Fruit fly (Drosophila melanogaster) whole organism, embryonic: ENCODE measurements around the gene RhoGAP1A.

Experiments
- BtbVII ChIP-seq: fragments of 200-800 bp; sonication (Bioruptor generic); optimal IDR thresholded peaks from 3 replicates; lab custom pipeline; 2017; ENCODE audit warnings: missing biosample characterization, mild to moderate bottlenecking, missing genetic modification characterization
- CG10209 ChIP-seq: fragments of 200-800 bp; sonication (Bioruptor generic); optimal IDR thresholded peaks from 3 replicates; lab custom pipeline; 2017; ENCODE audit warnings: missing biosample characterization, mild to moderate bottlenecking, missing genetic modification characterization, missing genetic modification reagents
- CG10431 ChIP-seq: fragments of 200-800 bp; sonication (Bioruptor generic); optimal IDR thresholded peaks from 3 replicates; lab custom pipeline; 2018; ENCODE audit warnings: missing biosample characterization, mild to moderate bottlenecking, missing genetic modification characterization
- CG10654 ChIP-seq: fragments of 200-800 bp; sonication (Bioruptor generic); optimal IDR thresholded peaks from 2 replicates; lab custom pipeline; 2016; ENCODE audit warnings: missing biosample characterization, missing genetic modification characterization
- CG12071 ChIP-seq: fragments of 200-800 bp; sonication (Bioruptor generic); optimal IDR thresholded peaks from 3 replicates; lab custom pipeline; 2018; ENCODE audit warnings: missing biosample characterization, mild to moderate bottlenecking, missing genetic modification characterization
- CG12219 ChIP-seq: fragments of 200-800 bp; sonication (Bioruptor generic); optimal IDR thresholded peaks from 3 replicates; lab custom pipeline; 2018; ENCODE audit warnings: missing biosample characterization, mild to moderate bottlenecking, missing genetic modification characterization
- CG12299 ChIP-seq: fragments of 200-800 bp; sonication (Bioruptor generic); optimal IDR thresholded peaks from 2 replicates; lab custom pipeline; 2018; ENCODE audit warnings: missing biosample characterization, mild to moderate bottlenecking, missing genetic modification characterization
- CG17385 ChIP-seq: fragments of 200-800 bp; sonication (Bioruptor generic); optimal IDR thresholded peaks from 3 replicates; lab custom pipeline; 2018; ENCODE audit warnings: missing biosample characterization, mild to moderate bottlenecking, missing genetic modification characterization
- CG17912 ChIP-seq: fragments of 200-800 bp; sonication (Bioruptor generic); optimal IDR thresholded peaks from 2 replicates; lab custom pipeline; 2018; ENCODE audit warnings: missing biosample characterization, mild to moderate bottlenecking, missing genetic modification characterization
- CG18764 ChIP-seq: fragments of 200-800 bp; sonication (Bioruptor generic); optimal IDR thresholded peaks from 3 replicates; lab custom pipeline; 2016; ENCODE audit warnings: missing biosample characterization, missing genetic modification characterization
- CG32532 ChIP-seq: fragments of 200-800 bp; sonication (Bioruptor generic); IDR thresholded peaks from 2 replicates; pipeline ENCODE4 v1.3.6; 2022; ENCODE audit warnings: missing biosample characterization, missing genetic modification characterization
- CG32767 ChIP-seq: fragments of 200-800 bp; sonication (Bioruptor generic); IDR thresholded peaks from 2 replicates; pipeline ENCODE4 v1.3.6; 2022; ENCODE audit warnings: missing biosample characterization, missing genetic modification characterization
- CG34224 ChIP-seq: fragments of 200-800 bp; sonication (Bioruptor generic); IDR thresholded peaks from 3 replicates; pipeline ENCODE4 v1.3.6; 2022; ENCODE audit warnings: missing biosample characterization, missing genetic modification characterization; ENCODE audit not compliant: partially characterized antibody
- CG3726 ChIP-seq: fragments of 200-800 bp; sonication (Bioruptor generic); IDR thresholded peaks from 3 replicates; pipeline ENCODE4, ENCODE4 v1.3.6; 2022; ENCODE audit warnings: missing biosample characterization, missing genetic modification characterization
- CG42726 ChIP-seq: fragments of 200-800 bp; sonication (Bioruptor generic); IDR thresholded peaks from 2 replicates; pipeline ENCODE4 v1.3.6; 2022; ENCODE audit warnings: missing biosample characterization, missing genetic modification characterization; ENCODE audit not compliant: partially characterized antibody
- CG4360 ChIP-seq: fragments of 200-800 bp; sonication (Bioruptor generic); IDR thresholded peaks from 2 replicates; pipeline ENCODE4 v1.3.6; 2022; ENCODE audit warnings: missing biosample characterization, missing genetic modification characterization
- CG4854 ChIP-seq: fragments of 200-800 bp; sonication (Bioruptor generic); optimal IDR thresholded peaks from 2 replicates; lab custom pipeline; 2016; ENCODE audit warnings: missing biosample characterization, missing genetic modification characterization, inconsistent platforms
- CG6654 ChIP-seq: fragments of 200-800 bp; sonication (Bioruptor generic); optimal IDR thresholded peaks from 2 replicates; lab custom pipeline; 2017; ENCODE audit warnings: missing biosample characterization, mild to moderate bottlenecking, missing genetic modification characterization
- CG7745 ChIP-seq: fragments of 200-800 bp; sonication (Bioruptor generic); optimal IDR thresholded peaks from 2 replicates; lab custom pipeline; 2018; ENCODE audit warnings: missing biosample characterization, mild to moderate bottlenecking, missing genetic modification characterization, moderate library complexity
- CHES-1-like ChIP-seq: fragments of 200-800 bp; sonication (Bioruptor generic); optimal IDR thresholded peaks from 2 replicates; lab custom pipeline; 2016; ENCODE audit warnings: missing biosample characterization, missing genetic modification characterization
- Camta ChIP-seq: fragments of 200-800 bp; sonication (Bioruptor generic); optimal IDR thresholded peaks from 2 replicates; lab custom pipeline; 2016; ENCODE audit warnings: missing biosample characterization, missing genetic modification characterization
- CrebB ChIP-seq: fragments of 200-800 bp; sonication (Bioruptor generic); optimal IDR thresholded peaks from 3 replicates; lab custom pipeline; 2018; ENCODE audit warnings: missing biosample characterization, mild to moderate bottlenecking, missing genetic modification characterization
- D ChIP-seq, 2 experiments: fragments of 200-800 bp in 1 of 2; fragments of >200 bp in 1 of 2; sonication (Bioruptor generic) in 1 of 2; optimal IDR thresholded peaks; 2 replicates in 1 of 2; 3 replicates in 1 of 2; lab custom pipeline; 2017; ENCODE audit warnings: mild to moderate bottlenecking in 1 of 2, missing biosample characterization in 1 of 2, missing genetic modification characterization in 1 of 2, missing genetic modification reagents in 1 of 2
- Dip2 ChIP-seq: fragments of 200-800 bp; sonication (Bioruptor generic); IDR thresholded peaks from 2 replicates; pipeline ENCODE4 v1.3.6; 2022; ENCODE audit warnings: missing biosample characterization, missing genetic modification characterization
- Dref ChIP-seq: fragments of 200-800 bp; sonication (Bioruptor generic); IDR thresholded peaks from 2 replicates; pipeline ENCODE4 v1.3.6; 2022; ENCODE audit warnings: missing biosample characterization, missing genetic modification characterization
- ERR ChIP-seq: fragments of 200-800 bp; sonication (Bioruptor generic); optimal IDR thresholded peaks from 2 replicates; lab custom pipeline; 2016; ENCODE audit warnings: missing biosample characterization, missing genetic modification characterization
- Fer3 ChIP-seq: fragments of 200-800 bp; sonication (Bioruptor generic); optimal IDR thresholded peaks from 2 replicates; lab custom pipeline; 2018; ENCODE audit warnings: missing biosample characterization, mild to moderate bottlenecking, missing genetic modification characterization, moderate library complexity
- Hr39 ChIP-seq: fragments of >200 bp; optimal IDR thresholded peaks from 2 replicates; lab custom pipeline; 2017
- MBD-R2 ChIP-seq: fragments of 200-800 bp; sonication (Bioruptor generic); IDR thresholded peaks from 2 replicates; pipeline ENCODE4 v1.3.6; 2022; ENCODE audit warnings: missing biosample characterization, missing genetic modification characterization
- Max ChIP-seq: fragments of 200-800 bp; sonication (Bioruptor generic); optimal IDR thresholded peaks from 2 replicates; lab custom pipeline; 2016; ENCODE audit warnings: missing biosample characterization, mild to moderate bottlenecking, missing genetic modification characterization
- Nf-YB ChIP-seq: fragments of 200-800 bp; sonication (Bioruptor generic); optimal IDR thresholded peaks from 3 replicates; lab custom pipeline; 2019; ENCODE audit warnings: missing biosample characterization, mild to moderate bottlenecking, missing genetic modification characterization, moderate library complexity
- al ChIP-seq: fragments of 200-800 bp; sonication (Bioruptor generic); IDR thresholded peaks from 2 replicates; pipeline ENCODE4 v1.3.6; 2022; ENCODE audit warnings: missing biosample characterization, missing genetic modification characterization
- bab2 ChIP-seq: fragments of 200-800 bp; sonication (Bioruptor generic); optimal IDR thresholded peaks from 2 replicates; lab custom pipeline; 2016; ENCODE audit warnings: missing biosample characterization, missing genetic modification characterization
- bcd ChIP-seq: fragments of 200-800 bp; sonication (Bioruptor generic); optimal IDR thresholded peaks from 2 replicates; lab custom pipeline; 2017; ENCODE audit warnings: missing biosample characterization, mild to moderate bottlenecking, missing genetic modification characterization
- chn ChIP-seq: fragments of 200-800 bp; sonication (Bioruptor generic); optimal IDR thresholded peaks from 2 replicates; lab custom pipeline; 2016; ENCODE audit warnings: missing biosample characterization, missing genetic modification characterization
- exex ChIP-seq: fragments of 200-800 bp; sonication (Bioruptor generic); optimal IDR thresholded peaks from 4 replicates; lab custom pipeline; 2018; ENCODE audit warnings: missing biosample characterization, mild to moderate bottlenecking, missing genetic modification characterization, moderate library complexity
- ham ChIP-seq: fragments of 200-800 bp; sonication (Bioruptor generic); IDR thresholded peaks from 2 replicates; pipeline ENCODE4 v1.3.6; 2022; ENCODE audit warnings: missing biosample characterization, missing genetic modification characterization
- jing ChIP-seq: fragments of 200-800 bp; sonication (Bioruptor generic); optimal IDR thresholded peaks from 2 replicates; lab custom pipeline; 2018; ENCODE audit warnings: missing biosample characterization, mild to moderate bottlenecking, missing genetic modification characterization
- kah ChIP-seq: fragments of 200-800 bp; sonication (Bioruptor generic); optimal IDR thresholded peaks from 2 replicates; lab custom pipeline; 2018; ENCODE audit warnings: missing biosample characterization, mild to moderate bottlenecking, missing genetic modification characterization
- knrl ChIP-seq: fragments of 200-800 bp; sonication (Bioruptor generic); IDR thresholded peaks from 3 replicates; pipeline ENCODE4 v1.3.6; 2022; ENCODE audit warnings: missing biosample characterization, missing genetic modification characterization; ENCODE audit not compliant: partially characterized antibody
- lbe ChIP-seq: fragments of 200-800 bp; sonication (Bioruptor generic); optimal IDR thresholded peaks from 2 replicates; lab custom pipeline; 2016; ENCODE audit warnings: missing biosample characterization, mild to moderate bottlenecking, missing genetic modification characterization
- mld ChIP-seq: fragments of 200-800 bp; sonication (Bioruptor generic); IDR thresholded peaks from 3 replicates; pipeline ENCODE4 v1.3.6; 2022; ENCODE audit warnings: missing biosample characterization, missing genetic modification characterization; ENCODE audit not compliant: partially characterized antibody
- phol ChIP-seq: fragments of 200-800 bp; sonication (Bioruptor generic); optimal IDR thresholded peaks from 3 replicates; lab custom pipeline; 2018; ENCODE audit warnings: missing biosample characterization, mild to moderate bottlenecking, missing genetic modification characterization, moderate library complexity
- prd ChIP-seq, 3 experiments: fragments of >200 bp in 2 of 3; fragments of 200-800 bp in 1 of 3; sonication (Bioruptor generic) in 1 of 3; optimal IDR thresholded peaks in 2 of 3; IDR thresholded peaks in 1 of 3; 2 replicates in 2 of 3; 3 replicates in 1 of 3; pipeline versions ENCODE4 v1.3.6 to Lab custom; 2017 to 2022; ENCODE audit warnings: missing biosample characterization in 1 of 3, missing genetic modification characterization in 1 of 3
- schlank ChIP-seq: fragments of 200-800 bp; sonication (Bioruptor generic); optimal IDR thresholded peaks from 2 replicates; lab custom pipeline; 2018; ENCODE audit warnings: missing biosample characterization, mild to moderate bottlenecking, missing genetic modification characterization
- sens-2 ChIP-seq: fragments of 200-800 bp; sonication (Bioruptor generic); IDR thresholded peaks from 2 replicates; pipeline ENCODE4 v1.3.6; 2022; ENCODE audit warnings: missing biosample characterization, missing genetic modification characterization
- tgo ChIP-seq: fragments of 200-800 bp; sonication (Bioruptor generic); IDR thresholded peaks from 3 replicates; pipeline ENCODE4 v1.3.6; 2022; ENCODE audit warnings: missing biosample characterization, missing genetic modification characterization
- tna ChIP-seq: fragments of 200-800 bp; sonication (Bioruptor generic); IDR thresholded peaks from 2 replicates; pipeline ENCODE4 v1.3.6; 2022; ENCODE audit warnings: missing biosample characterization, missing genetic modification characterization; ENCODE audit not compliant: partially characterized antibody
- trh ChIP-seq: fragments of 200-800 bp; sonication (Bioruptor generic); optimal IDR thresholded peaks from 2 replicates; lab custom pipeline; 2016; ENCODE audit warnings: missing biosample characterization, missing genetic modification characterization
- tup ChIP-seq: fragments of 200-800 bp; sonication (Bioruptor generic); optimal IDR thresholded peaks from 2 replicates; lab custom pipeline; 2016; ENCODE audit warnings: missing biosample characterization, mild to moderate bottlenecking, missing genetic modification characterization, moderate library complexity
- zfh1 ChIP-seq: fragments of 200-800 bp; sonication (Bioruptor generic); IDR thresholded peaks from 3 replicates; pipeline ENCODE4 v1.3.6; 2022; ENCODE audit warnings: missing biosample characterization, missing genetic modification characterization

Gene RhoGAP1A

DNA sequence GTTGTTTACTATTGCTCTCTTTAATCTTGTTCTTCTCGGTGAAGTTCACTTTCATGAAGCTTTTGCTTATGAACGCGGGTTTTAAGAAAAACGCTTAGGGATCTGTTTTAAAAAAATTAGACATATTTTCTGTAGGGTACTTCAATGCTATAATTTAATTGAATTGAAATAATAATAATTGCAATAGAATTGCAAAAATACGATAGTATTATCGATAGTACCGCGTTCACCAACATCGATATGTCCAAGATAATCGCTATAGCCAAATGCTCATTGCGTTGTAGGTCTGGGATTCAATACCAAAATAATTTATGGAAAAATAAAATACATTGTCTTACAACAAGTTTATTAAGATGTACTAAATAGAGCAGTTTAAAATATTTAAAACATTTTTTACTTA, 14.7 kb downstream of the RhoGAP1A start (continued):
- TF ChIP-seq Dref (peak; percentile 70), CG4360 (GFP tag; lab: Robert Waterston, UW) (no peak), al (GFP tag; lab: Robert Waterston, UW) (no peak), jing (GFP tag; lab: Kevin White, UChicago) (no peak), phol (no peak), CrebB (tag; lab: Kevin White, UChicago) (no peak), CG42726 (GFP tag; lab: Robert Waterston, UW) (peak; percentile 52; the same call in 1 of the 2 replicates), Dip2 (no peak), CG3726 (no peak), tup (GFP tag; lab: Kevin White, UChicago) (no peak), mld (GFP tag; lab: Robert Waterston, UW) (0 out of 3 replicates have a peak, but pooled peaks have one; percentile 54), D (optimal IDR thresholded peaks at IDR 0.05; lab: Kevin White, UChicago) (no peak), D (GFP tag; optimal IDR thresholded peaks at IDR 0.05; lab: Kevin White, UChicago) (no peak), CG12299 (no peak), CG32767 (GFP tag; lab: Robert Waterston, UW) (no peak), ERR (GFP tag; lab: Kevin White, UChicago) (no peak), CG7745 (no peak), tna (peak; percentile 72), CG6654 (GFP tag; lab: Kevin White, UChicago) (no peak), ham (GFP tag; lab: Robert Waterston, UW) (no peak), CG32532 (GFP tag; lab: Robert Waterston, UW) (no peak), bcd (GFP tag; lab: Kevin White, UChicago) (no peak), kah (GFP tag; lab: Kevin White, UChicago) (no peak), CG4854 (GFP tag; lab: Kevin White, UChicago) (no peak), exex (no peak), Fer3 (no peak), tgo (GFP tag; lab: Robert Waterston, UW) (no peak), bab2 (GFP tag; lab: Kevin White, UChicago) (no peak), MBD-R2 (peak; percentile 54; the same call in 1 of the 2 replicates), chn (GFP tag; lab: Kevin White, UChicago) (no peak), Camta (GFP tag; lab: Kevin White, UChicago) (no peak), CG10209 (GFP tag; lab: Kevin White, UChicago) (no peak), CG10431 (GFP tag; lab: Kevin White, UChicago) (no peak), prd (optimal IDR thresholded peaks at IDR 0.05; lab: Kevin White, UChicago) (no peak), prd (GFP tag; IDR thresholded peaks at IDR 0.05; lab: Robert Waterston, UW) (no peak), lbe (GFP tag; lab: Kevin White, UChicago) (no peak), BtbVII (GFP tag; lab: Kevin White, UChicago) (no peak), schlank (no peak), Nf-YB (GFP tag; lab: Kevin White, UChicago) (no peak), sens-2 (GFP tag; lab: Robert Waterston, UW) (no peak), CG17385 (GFP tag; lab: Kevin White, UChicago) (no peak), CG18764 (GFP tag; lab: Kevin White, UChicago) (no peak), zfh1 (GFP tag; lab: Robert Waterston, UW) (no peak), CG17912 (GFP tag; lab: Kevin White, UChicago) (no peak), CHES-1-like (no peak), CG34224 (peak; percentile 88), Hr39 (no peak), CG12219 (GFP tag; lab: Kevin White, UChicago) (no peak), CG10654 (GFP tag; lab: Kevin White, UChicago) (no peak), trh (GFP tag; lab: Kevin White, UChicago) (no peak), knrl (GFP tag; lab: Robert Waterston, UW) (peak; percentile 84), Max (GFP tag; lab: Kevin White, UChicago) (no peak), CG12071 (GFP tag; lab: Kevin White, UChicago) (no peak)
